Fruit fly (Drosophila melanogaster) whole organism, embryonic: ENCODE results near the gene msl-3.
A peak's percentile ranks its signal among the peaks of the same experiment; 100 is the strongest.

Source experiments
- Awh ChIP-seq: fragments of 200-800 bp; sonication (Bioruptor generic); IDR thresholded peaks from 2 replicates; pipeline ENCODE4, ENCODE4 v1.3.6; 2022; ENCODE audit warnings: missing biosample characterization, missing genetic modification characterization
- B-H1 ChIP-seq: fragments of 200-800 bp; sonication (Bioruptor generic); IDR thresholded peaks from 3 replicates; pipeline ENCODE4 v1.3.6; 2022; ENCODE audit warnings: missing biosample characterization, missing genetic modification characterization
- Bgb ChIP-seq: fragments of 200-800 bp; sonication (Bioruptor generic); IDR thresholded peaks from 2 replicates; pipeline ENCODE4 v1.3.6; 2022; ENCODE audit warnings: missing biosample characterization, missing genetic modification characterization; ENCODE audit not compliant: partially characterized antibody
- CG10366 ChIP-seq: fragments of 200-800 bp; sonication (Bioruptor generic); IDR thresholded peaks from 2 replicates; pipeline ENCODE4 v1.3.6; 2022; ENCODE audit warnings: missing biosample characterization, missing genetic modification characterization
- CG11247 ChIP-seq: fragments of 200-800 bp; sonication (Bioruptor generic); IDR thresholded peaks from 2 replicates; pipeline ENCODE4 v1.3.6; 2022; ENCODE audit warnings: missing biosample characterization, missing genetic modification characterization
- CG12769 ChIP-seq: fragments of 200-800 bp; sonication (Bioruptor generic); optimal IDR thresholded peaks from 2 replicates; lab custom pipeline; 2019; ENCODE audit warnings: missing biosample characterization, mild to moderate bottlenecking, missing genetic modification characterization, moderate library complexity
- CG13296 ChIP-seq: fragments of 200-800 bp; sonication (Bioruptor generic); optimal IDR thresholded peaks from 3 replicates; lab custom pipeline; 2018; ENCODE audit warnings: missing biosample characterization, mild to moderate bottlenecking, missing genetic modification characterization
- CG17328 ChIP-seq: fragments of 200-800 bp; sonication (Bioruptor generic); IDR thresholded peaks from 2 replicates; pipeline ENCODE4 v1.3.6; 2022; ENCODE audit warnings: missing biosample characterization, missing genetic modification characterization
- CG17385 ChIP-seq: fragments of 200-800 bp; sonication (Bioruptor generic); optimal IDR thresholded peaks from 3 replicates; lab custom pipeline; 2018; ENCODE audit warnings: missing biosample characterization, mild to moderate bottlenecking, missing genetic modification characterization
- CG31365 ChIP-seq: fragments of 200-800 bp; sonication (Bioruptor generic); optimal IDR thresholded peaks from 2 replicates; lab custom pipeline; 2018; ENCODE audit warnings: missing biosample characterization, mild to moderate bottlenecking, missing genetic modification characterization
- CG32532 ChIP-seq: fragments of 200-800 bp; sonication (Bioruptor generic); IDR thresholded peaks from 2 replicates; pipeline ENCODE4 v1.3.6; 2022; ENCODE audit warnings: missing biosample characterization, missing genetic modification characterization
- CG32772 ChIP-seq: fragments of 200-800 bp; sonication (Bioruptor generic); IDR thresholded peaks from 2 replicates; pipeline ENCODE4 v1.3.6; 2022; ENCODE audit warnings: missing biosample characterization, missing genetic modification characterization
- CG42726 ChIP-seq: fragments of 200-800 bp; sonication (Bioruptor generic); IDR thresholded peaks from 2 replicates; pipeline ENCODE4 v1.3.6; 2022; ENCODE audit warnings: missing biosample characterization, missing genetic modification characterization; ENCODE audit not compliant: partially characterized antibody
- CG4617 ChIP-seq: fragments of 200-800 bp; sonication (Bioruptor generic); optimal IDR thresholded peaks from 3 replicates; lab custom pipeline; 2016; ENCODE audit warnings: missing biosample characterization, missing genetic modification characterization, borderline replicate concordance
- CG6175 ChIP-seq: fragments of 200-800 bp; sonication (Bioruptor generic); IDR thresholded peaks from 3 replicates; pipeline ENCODE4 v1.3.6; 2022; ENCODE audit warnings: missing biosample characterization, missing genetic modification characterization
- CG6654 ChIP-seq: fragments of 200-800 bp; sonication (Bioruptor generic); optimal IDR thresholded peaks from 2 replicates; lab custom pipeline; 2017; ENCODE audit warnings: missing biosample characterization, mild to moderate bottlenecking, missing genetic modification characterization
- CG7271 ChIP-seq: fragments of 200-800 bp; sonication (Bioruptor generic); optimal IDR thresholded peaks from 2 replicates; lab custom pipeline; 2018; ENCODE audit warnings: missing biosample characterization, mild to moderate bottlenecking, missing genetic modification characterization, moderate library complexity
- CG8290 ChIP-seq, 3 experiments: fragments of 200-800 bp; sonication (Bioruptor generic); optimal IDR thresholded peaks; 2 replicates each; lab custom pipeline; 2016 to 2019; ENCODE audit warnings: missing biosample characterization in 3 of 3, missing genetic modification characterization in 3 of 3, mild to moderate bottlenecking in 2 of 3, moderate library complexity in 1 of 3
- CG9727 ChIP-seq: fragments of 200-800 bp; sonication (Bioruptor generic); optimal IDR thresholded peaks from 3 replicates; lab custom pipeline; 2017; ENCODE audit warnings: missing biosample characterization, mild to moderate bottlenecking, missing genetic modification characterization
- CTCF ChIP-seq: fragments of 200-800 bp; sonication (Bioruptor generic); optimal IDR thresholded peaks from 2 replicates; lab custom pipeline; 2017; ENCODE audit warnings: missing biosample characterization, mild to moderate bottlenecking, missing genetic modification characterization, moderate library complexity
- D ChIP-seq, 2 experiments: fragments of 200-800 bp in 1 of 2; fragments of >200 bp in 1 of 2; sonication (Bioruptor generic) in 1 of 2; optimal IDR thresholded peaks; 2 replicates in 1 of 2; 3 replicates in 1 of 2; lab custom pipeline; 2017; ENCODE audit warnings: mild to moderate bottlenecking in 1 of 2, missing biosample characterization in 1 of 2, missing genetic modification characterization in 1 of 2, missing genetic modification reagents in 1 of 2
- GATAe ChIP-seq: fragments of 200-800 bp; sonication (Bioruptor generic); conservative IDR thresholded peaks from 2 replicates; pipeline ENCODE4 v1.3.6; 2022; ENCODE audit warnings: missing biosample characterization, missing genetic modification characterization
- Hsf ChIP-seq: fragments of 200-800 bp; sonication (Bioruptor generic); optimal IDR thresholded peaks from 3 replicates; lab custom pipeline; 2016; ENCODE audit warnings: missing biosample characterization, missing genetic modification characterization
- MBD-R2 ChIP-seq: fragments of 200-800 bp; sonication (Bioruptor generic); IDR thresholded peaks from 2 replicates; pipeline ENCODE4 v1.3.6; 2022; ENCODE audit warnings: missing biosample characterization, missing genetic modification characterization
- Spps ChIP-seq: fragments of 200-800 bp; sonication (Bioruptor generic); optimal IDR thresholded peaks from 2 replicates; lab custom pipeline; 2018; ENCODE audit warnings: missing biosample characterization, mild to moderate bottlenecking, missing genetic modification characterization
- Sry-δ ChIP-seq: fragments of 200-800 bp; sonication (Bioruptor generic); optimal IDR thresholded peaks from 2 replicates; lab custom pipeline; 2016; ENCODE audit warnings: missing biosample characterization, missing genetic modification characterization
- Trl ChIP-seq, 3 experiments: fragments of >200 bp in 2 of 3; fragments of 200-800 bp in 1 of 3; sonication (Bioruptor generic) in 1 of 3; optimal IDR thresholded peaks; 2 replicates in 1 of 3; 3 replicates in 2 of 3; lab custom pipeline; 2016 to 2017; ENCODE audit warnings: missing biosample characterization in 1 of 3, missing genetic modification characterization in 1 of 3
- Xbp1 ChIP-seq: fragments of 200-800 bp; sonication (Bioruptor generic); optimal IDR thresholded peaks from 3 replicates; lab custom pipeline; 2016; ENCODE audit warnings: missing biosample characterization, mild to moderate bottlenecking, missing genetic modification characterization
- btn ChIP-seq: fragments of 200-800 bp; sonication (Bioruptor generic); optimal IDR thresholded peaks from 2 replicates; lab custom pipeline; 2016; ENCODE audit warnings: missing biosample characterization, missing genetic modification characterization
- cas ChIP-seq: fragments of 200-800 bp; sonication (Bioruptor generic); IDR thresholded peaks from 2 replicates; pipeline ENCODE4 v1.3.6; 2022; ENCODE audit warnings: missing biosample characterization, missing genetic modification characterization
- cg ChIP-seq: fragments of 200-800 bp; sonication (Bioruptor generic); optimal IDR thresholded peaks from 3 replicates; lab custom pipeline; 2019; ENCODE audit warnings: missing biosample characterization, mild to moderate bottlenecking, missing genetic modification characterization, moderate library complexity
- chif ChIP-seq, 2 experiments: fragments of 200-800 bp; sonication (Bioruptor generic); optimal IDR thresholded peaks; 3 replicates each; lab custom pipeline; 2016; ENCODE audit warnings: missing biosample characterization in 2 of 2, missing genetic modification characterization in 2 of 2
- chinmo ChIP-seq: fragments of 200-800 bp; sonication (Bioruptor generic); IDR thresholded peaks from 4 replicates; pipeline ENCODE4 v1.3.6; 2022; ENCODE audit warnings: missing biosample characterization, missing genetic modification characterization; ENCODE audit not compliant: partially characterized antibody
- dpn ChIP-seq, 2 experiments: fragments of 200-800 bp; sonication (Bioruptor generic); optimal IDR thresholded peaks; 3 replicates each; lab custom pipeline; 2016; ENCODE audit warnings: missing biosample characterization in 2 of 2, missing genetic modification characterization in 2 of 2
- dysf ChIP-seq: fragments of 200-800 bp; sonication (Bioruptor generic); IDR thresholded peaks from 3 replicates; pipeline ENCODE4 v1.3.6; 2022; ENCODE audit warnings: missing biosample characterization, missing genetic modification characterization
- eyg ChIP-seq: fragments of 200-800 bp; sonication (Bioruptor generic); optimal IDR thresholded peaks from 3 replicates; lab custom pipeline; 2016; ENCODE audit warnings: missing biosample characterization, missing genetic modification characterization
- fd102C ChIP-seq: fragments of 200-800 bp; sonication (Bioruptor generic); optimal IDR thresholded peaks from 2 replicates; lab custom pipeline; 2018; ENCODE audit warnings: missing biosample characterization, mild to moderate bottlenecking, missing genetic modification characterization, moderate library complexity
- gce ChIP-seq: fragments of 200-800 bp; sonication (Bioruptor generic); IDR thresholded peaks from 3 replicates; pipeline ENCODE4 v1.3.6; 2022; ENCODE audit warnings: missing biosample characterization, missing genetic modification characterization
- gfzf ChIP-seq: fragments of 200-800 bp; sonication (Bioruptor generic); optimal IDR thresholded peaks from 2 replicates; lab custom pipeline; 2016; ENCODE audit warnings: missing biosample characterization, mild to moderate bottlenecking, missing genetic modification characterization, moderate library complexity
- hth ChIP-seq: fragments of >200 bp; optimal IDR thresholded peaks from 2 replicates; lab custom pipeline; 2017; ENCODE audit warnings: inconsistent platforms
- lmd ChIP-seq: fragments of 200-800 bp; sonication (Bioruptor generic); IDR thresholded peaks from 2 replicates; pipeline ENCODE4 v1.3.6; 2022; ENCODE audit warnings: missing biosample characterization, missing genetic modification characterization
- mam ChIP-seq: fragments of 200-800 bp; sonication (Bioruptor generic); optimal IDR thresholded peaks from 3 replicates; lab custom pipeline; 2016; ENCODE audit warnings: missing biosample characterization, missing genetic modification characterization
- slp2 ChIP-seq: fragments of 200-800 bp; sonication (Bioruptor generic); optimal IDR thresholded peaks from 2 replicates; lab custom pipeline; 2016; ENCODE audit warnings: missing biosample characterization, missing genetic modification characterization
- sob ChIP-seq: fragments of 200-800 bp; sonication (Bioruptor generic); IDR thresholded peaks from 2 replicates; pipeline ENCODE4 v1.3.6; 2022; ENCODE audit warnings: missing biosample characterization, missing genetic modification characterization
- unc-4 ChIP-seq: fragments of 200-800 bp; sonication (Bioruptor generic); IDR thresholded peaks from 2 replicates; pipeline ENCODE4 v1.3.6; 2022; ENCODE audit warnings: missing biosample characterization, missing genetic modification characterization; ENCODE audit not compliant: partially characterized antibody
- usp ChIP-seq: fragments of >200 bp; optimal IDR thresholded peaks from 2 replicates; lab custom pipeline; 2017; ENCODE audit warnings: missing biosample characterization, missing genetic modification characterization
- wdn ChIP-seq: fragments of 200-800 bp; sonication (Bioruptor generic); IDR thresholded peaks from 2 replicates; pipeline ENCODE4 v1.3.6; 2022; ENCODE audit warnings: missing biosample characterization, missing genetic modification characterization

Gene msl-3

DNA sequence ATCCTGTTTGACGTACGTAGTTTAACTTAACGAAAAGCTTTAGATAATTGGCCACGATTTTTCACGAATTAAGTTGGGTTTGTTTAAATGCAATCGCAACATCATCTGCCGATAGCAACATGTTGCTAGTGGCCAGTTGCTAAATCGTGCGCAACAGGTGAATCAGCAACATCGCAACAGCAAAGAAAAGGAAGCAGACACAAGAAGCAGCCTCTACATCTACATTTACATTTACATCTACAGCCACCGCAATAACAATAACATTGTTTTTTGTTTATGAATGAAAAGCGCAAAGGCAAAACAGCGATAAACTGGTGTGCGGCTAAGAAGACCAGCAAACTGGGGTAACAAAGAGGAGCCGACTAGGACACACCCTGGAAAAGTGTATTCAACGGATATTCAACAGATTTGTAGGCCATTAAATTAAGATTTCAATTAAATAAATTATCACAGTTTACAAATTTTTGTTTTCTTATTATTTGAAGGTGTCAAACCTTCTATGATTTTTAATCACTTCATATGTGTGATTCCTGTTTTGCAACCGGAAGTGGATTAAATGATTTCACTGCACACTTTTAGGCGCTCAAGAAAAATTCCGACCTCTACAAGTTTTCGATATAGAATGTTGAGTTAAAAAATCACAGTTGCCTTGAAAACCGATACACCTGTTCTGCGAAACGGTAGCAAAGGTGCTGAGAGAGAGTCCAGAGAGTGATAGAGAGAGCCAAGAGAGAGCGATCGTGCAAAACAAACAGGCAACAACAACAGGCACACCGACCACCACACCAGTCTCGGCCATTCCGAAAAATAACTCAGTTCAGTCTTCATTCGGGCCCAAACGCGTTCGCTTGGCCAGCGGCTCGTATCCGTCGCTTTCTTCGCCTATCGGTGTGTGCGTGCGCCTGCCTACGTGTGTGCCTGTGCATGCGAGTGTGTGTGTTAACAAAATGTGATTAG lies 8.6 kb upstream of the msl-3 start, which contains the start of gene melt (continued):
- TF ChIP-seq cg (GFP tag; lab: Kevin White, UChicago) (peak; percentile 79), sob (GFP tag; lab: Robert Waterston, UW) (peak; percentile 69; the same call in 1 of the 2 replicates), CG17385 (peak; percentile 81), B-H1 (GFP tag; lab: Robert Waterston, UW) (no peak; the same call in none of the 3 replicates), Xbp1 (peak; percentile 88), fd102C (GFP tag; lab: Kevin White, UChicago) (peak; percentile 45), CG7271 (tag; lab: Kevin White, UChicago) (peak; percentile 75), hth (no peak), Hsf (peak; percentile 92), unc-4 (GFP tag; lab: Robert Waterston, UW) (0 out of 2 replicates have a peak, but pooled peaks have one; percentile 39), chinmo (peak; percentile 94; the same call in 3 of the 4 replicates), CG6175 (no peak), lmd (GFP tag; lab: Robert Waterston, UW) (peak; percentile 84), CTCF (peak; percentile 31), CG31365 (tag; lab: Kevin White, UChicago) (no peak), chif (GFP tag; optimal IDR thresholded peaks at IDR 0.05; lab: Kevin White, UChicago) (peak; percentile 88 to 90), usp (GFP tag; lab: Kevin White, UChicago) (no peak), CG11247 (GFP tag; lab: Robert Waterston, UW) (peak; percentile 51; the same call in 1 of the 2 replicates), CG32772 (GFP tag; lab: Robert Waterston, UW) (peak; percentile 55), CG6654 (GFP tag; lab: Kevin White, UChicago) (peak; percentile 65), Bgb (peak; percentile 73), D (optimal IDR thresholded peaks at IDR 0.05; lab: Kevin White, UChicago) (no peak), D (GFP tag; optimal IDR thresholded peaks at IDR 0.05; lab: Kevin White, UChicago) (peak; percentile 88), Trl (optimal IDR thresholded peaks at IDR 0.05; lab: Kevin White, UChicago) (peak; percentile 92), Trl (GFP tag; optimal IDR thresholded peaks at IDR 0.05; lab: Kevin White, UChicago) (peak; percentile 88), btn (GFP tag; lab: Kevin White, UChicago) (peak; percentile 81), CG10366 (peak; percentile 60), CG8290 (GFP tag; optimal IDR thresholded peaks at IDR 0.05; lab: Kevin White, UChicago) (peak; percentile 93), CG8290 (tag; optimal IDR thresholded peaks at IDR 0.05; lab: Kevin White, UChicago) (peak; percentile 68 to 97), CG12769 (tag; lab: Kevin White, UChicago) (peak; percentile 48), Awh (GFP tag; lab: Robert Waterston, UW) (peak; percentile 39; the same call in 1 of the 2 replicates), dysf (GFP tag; lab: Robert Waterston, UW) (peak; percentile 88), eyg (GFP tag; lab: Kevin White, UChicago) (peak; percentile 86), Spps (tag; lab: Kevin White, UChicago) (peak; percentile 32), CG13296 (GFP tag; lab: Kevin White, UChicago) (peak; percentile 78), mam (peak; percentile 91), CG17328 (GFP tag; lab: Robert Waterston, UW) (peak; percentile 64), slp2 (GFP tag; lab: Kevin White, UChicago) (peak; percentile 88), Sry-δ (GFP tag; lab: Kevin White, UChicago) (peak; percentile 50), cas (no peak), gfzf (no peak), gce (GFP tag; lab: Robert Waterston, UW) (peak; percentile 35; the same call in 1 of the 3 replicates), CG32532 (GFP tag; lab: Robert Waterston, UW) (peak; percentile 80), wdn (GFP tag; lab: Robert Waterston, UW) (peak; percentile 59; the same call in 1 of the 2 replicates), CG42726 (GFP tag; lab: Robert Waterston, UW) (peak; percentile 41; the same call in 1 of the 2 replicates), dpn (GFP tag; optimal IDR thresholded peaks at IDR 0.05; lab: Kevin White, UChicago) (peak; percentile 87 to 92), CG4617 (GFP tag; lab: Kevin White, UChicago) (peak; percentile 52), MBD-R2 (GFP tag; lab: Robert Waterston, UW) (peak; percentile 36; the same call in 1 of the 2 replicates), GATAe (GFP tag; lab: Robert Waterston, UW) (no peak), CG9727 (GFP tag; lab: Kevin White, UChicago) (peak; percentile 95)
